Fruit fly (Drosophila melanogaster) whole organism: Measurements from ENCODE around the gene Naprt.

Source experiments
- CG8478 ChIP-seq: fragments of >200 bp; optimal IDR thresholded peaks from 2 replicates; lab custom pipeline; 2018; ENCODE audit warnings: inconsistent platforms
- Dll ChIP-seq: fragments of >200 bp; optimal IDR thresholded peaks from 2 replicates; lab custom pipeline; 2017
- EcR ChIP-seq, 2 experiments: fragments of >200 bp; optimal IDR thresholded peaks; 2 replicates each; lab custom pipeline; 2017; ENCODE audit warnings: missing biosample characterization in 2 of 2, missing genetic modification characterization in 2 of 2, missing genetic modification reagents in 2 of 2
- pan ChIP-seq: fragments of >200 bp; optimal IDR thresholded peaks from 2 replicates; lab custom pipeline; 2017
- psq ChIP-seq: fragments of >200 bp; optimal IDR thresholded peaks from 2 replicates; lab custom pipeline; 2017
- usp ChIP-seq: fragments of >200 bp; optimal IDR thresholded peaks from 2 replicates; lab custom pipeline; 2017; ENCODE audit warnings: missing biosample characterization, missing genetic modification characterization, mixed read lengths

Gene Naprt

dm6 chr2L:4197913-4198319 lies at the start of gene Naprt:
Gene Naprt, minus strand, starts transcription at chr2L:4198071.
- TF ChIP-seq EcR (GFP tag; optimal IDR thresholded peaks at IDR 0.05; lab: Kevin White, UChicago) (no peak), usp (no peak), Dll (lab: Kevin White, UChicago) (no peak), CG8478 (lab: Kevin White, UChicago) (no peak), psq (lab: Kevin White, UChicago) (no peak), pan (lab: Kevin White, UChicago) (no peak)

dm6 chr2L:4246376-4246775 lies 48.5 kb upstream of the Naprt start:
- TF ChIP-seq Dll (lab: Kevin White, UChicago) (no peak), EcR (GFP tag; optimal IDR thresholded peaks at IDR 0.05; lab: Kevin White, UChicago) (no peak), usp (no peak), CG8478 (lab: Kevin White, UChicago) (no peak), pan (lab: Kevin White, UChicago) (no peak), psq (lab: Kevin White, UChicago) (no peak)

dm6 chr2L:4241513-4241912 lies 43.6 kb upstream of the Naprt start:
- TF ChIP-seq Dll (lab: Kevin White, UChicago) (no peak), psq (lab: Kevin White, UChicago) (no peak), pan (lab: Kevin White, UChicago) (no peak), usp (no peak), EcR (GFP tag; optimal IDR thresholded peaks at IDR 0.05; lab: Kevin White, UChicago) (no peak), CG8478 (lab: Kevin White, UChicago) (no peak)

- TF ChIP-seq psq (lab: Kevin White, UChicago) (no peak), usp (no peak), EcR (GFP tag; optimal IDR thresholded peaks at IDR 0.05; lab: Kevin White, UChicago) (no peak), Dll (lab: Kevin White, UChicago) (no peak), pan (lab: Kevin White, UChicago) (no peak), CG8478 (lab: Kevin White, UChicago) (no peak)
These were observed 32.7 kb upstream of the Naprt start for dm6 chr2L:4230562-4230961.

dm6 chr2L:4227546-4227945 lies 29.7 kb upstream of the Naprt start, which contains the start of gene RpL40:
Gene RpL40, plus strand, starts transcription at chr2L:4227699.
- TF ChIP-seq Dll (lab: Kevin White, UChicago) (no peak), pan (lab: Kevin White, UChicago) (no peak), usp (no peak), CG8478 (lab: Kevin White, UChicago) (no peak), EcR (GFP tag; optimal IDR thresholded peaks at IDR 0.05; lab: Kevin White, UChicago) (no peak), psq (lab: Kevin White, UChicago) (no peak)

- no peak for TF ChIP-seq psq (lab: Kevin White, UChicago)
- TF ChIP-seq CG8478 (lab: Kevin White, UChicago), result no peak
- no peak for TF ChIP-seq Dll (lab: Kevin White, UChicago)
- no peak for TF ChIP-seq usp
- TF ChIP-seq EcR (GFP tag; optimal IDR thresholded peaks at IDR 0.05; lab: Kevin White, UChicago), result no peak
- no peak for TF ChIP-seq pan (lab: Kevin White, UChicago)
These were observed 28.9 kb upstream of the Naprt start, which contains the start of gene CG3702 for dm6 chr2L:4226792-4227191. Gene CG3702, minus strand, starts transcription at chr2L:4227097.

- TF ChIP-seq EcR (GFP tag; optimal IDR thresholded peaks at IDR 0.05; lab: Kevin White, UChicago) (no peak), psq (lab: Kevin White, UChicago) (no peak), usp (no peak), Dll (lab: Kevin White, UChicago) (no peak), pan (lab: Kevin White, UChicago) (no peak)
These were observed 26.4 kb upstream of the Naprt start for dm6 chr2L:4224158-4224799.

dm6 chr2L:4222921-4223279 lies 25.0 kb upstream of the Naprt start:
- TF ChIP-seq Dll (lab: Kevin White, UChicago), result no peak
- TF ChIP-seq CG8478 (lab: Kevin White, UChicago), result no peak
- TF ChIP-seq psq (lab: Kevin White, UChicago), result no peak
- no peak for TF ChIP-seq pan (lab: Kevin White, UChicago)
- TF ChIP-seq EcR (GFP tag; optimal IDR thresholded peaks at IDR 0.05; lab: Kevin White, UChicago), result no peak
- no peak for TF ChIP-seq usp

- TF ChIP-seq Dll (lab: Kevin White, UChicago), result no peak
- TF ChIP-seq EcR (GFP tag; optimal IDR thresholded peaks at IDR 0.05; lab: Kevin White, UChicago), result no peak
- TF ChIP-seq CG8478 (lab: Kevin White, UChicago), result no peak
- TF ChIP-seq pan (lab: Kevin White, UChicago), result no peak
- no peak for TF ChIP-seq usp
- no peak for TF ChIP-seq psq (lab: Kevin White, UChicago)
These were observed 24.4 kb upstream of the Naprt start for dm6 chr2L:4222002-4222920.

dm6 chr2L:4221354-4222001 lies 23.6 kb upstream of the Naprt start, which contains the start of gene ft:
Gene ft, minus strand, starts transcription at chr2L:4221796.
- TF ChIP-seq psq (lab: Kevin White, UChicago), result no peak
- TF ChIP-seq CG8478 (lab: Kevin White, UChicago), result no peak
- no peak for TF ChIP-seq pan (lab: Kevin White, UChicago)
- TF ChIP-seq usp, result no peak
- TF ChIP-seq Dll (lab: Kevin White, UChicago), result no peak
- no peak for TF ChIP-seq EcR (GFP tag; optimal IDR thresholded peaks at IDR 0.05; lab: Kevin White, UChicago)

dm6 chr2L:4218820-4219219 lies 20.9 kb upstream of the Naprt start:
- no peak for TF ChIP-seq psq (lab: Kevin White, UChicago)
- TF ChIP-seq Dll (lab: Kevin White, UChicago), result no peak
- no peak for TF ChIP-seq EcR (GFP tag; optimal IDR thresholded peaks at IDR 0.05; lab: Kevin White, UChicago)
- no peak for TF ChIP-seq pan (lab: Kevin White, UChicago)
- no peak for TF ChIP-seq CG8478 (lab: Kevin White, UChicago)
- no peak for TF ChIP-seq usp
